Worm (Caenorhabditis elegans): Measurements from ENCODE around the gene lgc-37.

Gene lgc-37

DNA sequence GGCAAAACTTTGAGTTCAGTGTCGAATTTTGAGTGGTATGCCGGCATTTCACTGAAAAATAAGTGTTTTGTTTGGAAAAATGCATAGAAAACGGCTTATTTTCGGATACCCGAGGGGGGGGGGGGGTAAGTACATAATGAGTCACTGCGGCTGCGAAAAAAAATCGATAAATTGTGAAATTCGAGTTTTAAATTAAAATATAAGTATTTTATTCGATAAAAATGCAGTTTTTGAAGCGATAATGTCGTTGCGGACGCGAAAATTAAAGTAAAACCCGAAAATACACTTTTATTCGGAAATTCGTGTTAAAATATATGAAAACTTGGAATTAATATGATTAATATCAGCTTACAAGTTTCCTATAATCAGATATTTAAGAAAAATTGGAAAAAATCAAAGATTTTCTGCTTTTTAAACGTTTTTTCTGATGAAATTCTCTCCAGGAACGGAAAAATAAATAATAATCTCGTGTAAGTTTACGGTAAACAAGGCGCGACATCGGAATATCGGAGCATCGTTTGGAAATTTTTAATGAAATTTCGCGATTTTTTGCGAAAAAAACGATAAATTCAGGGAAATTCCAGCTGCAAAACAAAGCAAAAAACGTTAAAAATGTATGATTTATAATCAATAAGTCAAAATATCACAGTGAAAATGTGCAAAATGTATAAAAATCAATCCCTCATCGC is 33.2 kb downstream of the lgc-37 start, which contains the start of gene arx-5:
Gene arx-5, minus strand, starts transcription at position 51 of the 689 bp plus-strand sequence.
- TF ChIP-seq Y22D7AL.16 (tag; optimal IDR thresholded peaks at IDR 0.05) (no peak), unc-42 (tag; optimal IDR thresholded peaks at IDR 0.05) (peak; percentile 63)

DNA sequence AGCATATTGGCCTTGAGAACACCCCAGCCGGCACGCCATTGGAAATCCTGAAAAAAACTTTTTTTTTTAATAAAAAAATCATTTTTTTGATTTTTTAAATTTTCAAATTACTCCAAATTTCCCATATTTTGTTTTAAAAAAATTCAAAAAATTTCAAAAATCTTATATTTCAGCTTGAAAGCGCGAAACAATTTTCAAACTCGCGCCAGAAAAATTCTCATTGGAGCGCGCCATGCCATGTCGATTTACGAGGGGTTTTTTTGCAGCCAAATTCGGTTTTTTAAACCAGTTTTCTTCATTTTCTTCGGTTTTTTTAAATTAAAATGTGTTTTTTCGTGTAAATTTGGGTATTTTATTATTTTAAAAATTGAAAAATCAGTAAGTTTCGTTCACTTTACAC is 34.2 kb downstream of the lgc-37 start:
- TF ChIP-seq tbx-2 (tag; optimal IDR thresholded peaks at IDR 0.05) (no peak), K02D7.2 (tag; optimal IDR thresholded peaks at IDR 0.05) (no peak), dve-1 (tag; optimal IDR thresholded peaks at IDR 0.05) (no peak), T23F11.4 (GFP tag; optimal IDR thresholded peaks at IDR 0.05) (no peak), hlh-13 (GFP tag; optimal IDR thresholded peaks at IDR 0.05) (no peak), sdc-2 (tag; optimal IDR thresholded peaks at IDR 0.05) (no peak)

DNA sequence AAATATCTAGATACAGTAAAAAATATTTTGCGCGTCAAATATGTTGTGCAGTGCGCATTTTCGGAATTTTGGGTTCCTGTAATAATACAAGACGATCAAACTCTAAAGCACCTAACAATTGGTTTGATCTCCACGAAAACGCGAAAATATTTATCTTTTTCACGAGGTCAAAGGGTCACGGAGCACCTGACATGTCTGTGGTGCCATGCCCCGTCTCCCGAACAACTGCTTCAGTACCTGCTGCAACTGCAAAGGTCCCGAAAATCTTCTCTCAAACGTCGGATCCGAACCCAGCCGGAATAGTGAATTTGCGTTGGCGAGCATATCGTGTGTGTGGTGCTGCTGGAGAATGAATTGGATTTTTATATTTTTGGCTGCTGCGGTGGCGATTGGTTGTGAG is 35.0 kb downstream of the lgc-37 start, which contains the start of the genes Y37D8A.2 and Y37D8A.25:
Gene Y37D8A.2, plus strand, starts transcription at position 285 of the 400 bp plus-strand sequence.
Gene Y37D8A.25, minus strand, starts transcription at position 345 of the 400 bp plus-strand sequence.
- no peak for TF ChIP-seq tbx-2 (tag; optimal IDR thresholded peaks at IDR 0.05)
- no peak for TF ChIP-seq lim-6 (tag; optimal IDR thresholded peaks at IDR 0.05)
- TF ChIP-seq ceh-48 (tag; optimal IDR thresholded peaks at IDR 0.05): no peak
- TF ChIP-seq ama-1 (optimal IDR thresholded peaks at IDR 0.05): no peak
- no peak for TF ChIP-seq ceh-19 (GFP tag; optimal IDR thresholded peaks at IDR 0.05)
- TF ChIP-seq fkh-10 (GFP tag; optimal IDR thresholded peaks at IDR 0.05): no peak
- TF ChIP-seq nfya-1 (tag; optimal IDR thresholded peaks at IDR 0.05): no peak
- no peak for TF ChIP-seq unc-42 (tag; optimal IDR thresholded peaks at IDR 0.05)
- no peak for TF ChIP-seq dmd-4 (tag; optimal IDR thresholded peaks at IDR 0.05; ENCODE audit: borderline replicate concordance)
- TF ChIP-seq ahr-1 (tag; optimal IDR thresholded peaks at IDR 0.05): no peak
- TF ChIP-seq unc-86 (tag; optimal IDR thresholded peaks at IDR 0.05): no peak
- no peak for TF ChIP-seq ceh-30 (tag; optimal IDR thresholded peaks at IDR 0.05)
- TF ChIP-seq hlh-13 (GFP tag; optimal IDR thresholded peaks at IDR 0.05): no peak
- TF ChIP-seq ttx-3 (tag; optimal IDR thresholded peaks at IDR 0.05): no peak
- no peak for TF ChIP-seq gmeb-2 (tag; optimal IDR thresholded peaks at IDR 0.05)
- TF ChIP-seq fax-1 (tag; optimal IDR thresholded peaks at IDR 0.05): no peak
- TF ChIP-seq K09A11.1 (tag; optimal IDR thresholded peaks at IDR 0.05; ENCODE audit: insufficient read depth): no peak
- TF ChIP-seq sdc-2 (tag; optimal IDR thresholded peaks at IDR 0.05): no peak

DNA sequence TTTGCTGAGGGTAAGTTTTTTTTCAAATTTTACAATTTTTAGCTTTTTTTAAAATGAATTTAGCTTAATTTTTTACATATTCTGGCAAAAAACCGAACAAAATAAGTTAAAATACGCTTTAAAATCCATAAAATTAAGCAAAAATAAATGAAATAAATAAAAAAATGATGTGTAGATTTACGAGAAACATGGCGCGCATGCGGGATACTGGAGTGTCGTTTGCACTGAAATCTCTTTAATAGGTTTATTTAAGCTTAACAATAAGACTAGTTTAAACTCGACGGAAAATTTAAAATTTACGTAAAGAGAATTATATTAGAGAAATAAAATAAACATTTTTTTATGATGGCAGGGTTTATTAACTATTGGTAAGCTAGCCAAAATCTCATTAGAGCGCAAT is 36.4 kb downstream of the lgc-37 start:
- TF ChIP-seq ceh-19 (GFP tag; optimal IDR thresholded peaks at IDR 0.05): no peak
- TF ChIP-seq unc-42 (tag; optimal IDR thresholded peaks at IDR 0.05): peak; percentile 55
- TF ChIP-seq tbx-2 (tag; optimal IDR thresholded peaks at IDR 0.05): no peak

DNA sequence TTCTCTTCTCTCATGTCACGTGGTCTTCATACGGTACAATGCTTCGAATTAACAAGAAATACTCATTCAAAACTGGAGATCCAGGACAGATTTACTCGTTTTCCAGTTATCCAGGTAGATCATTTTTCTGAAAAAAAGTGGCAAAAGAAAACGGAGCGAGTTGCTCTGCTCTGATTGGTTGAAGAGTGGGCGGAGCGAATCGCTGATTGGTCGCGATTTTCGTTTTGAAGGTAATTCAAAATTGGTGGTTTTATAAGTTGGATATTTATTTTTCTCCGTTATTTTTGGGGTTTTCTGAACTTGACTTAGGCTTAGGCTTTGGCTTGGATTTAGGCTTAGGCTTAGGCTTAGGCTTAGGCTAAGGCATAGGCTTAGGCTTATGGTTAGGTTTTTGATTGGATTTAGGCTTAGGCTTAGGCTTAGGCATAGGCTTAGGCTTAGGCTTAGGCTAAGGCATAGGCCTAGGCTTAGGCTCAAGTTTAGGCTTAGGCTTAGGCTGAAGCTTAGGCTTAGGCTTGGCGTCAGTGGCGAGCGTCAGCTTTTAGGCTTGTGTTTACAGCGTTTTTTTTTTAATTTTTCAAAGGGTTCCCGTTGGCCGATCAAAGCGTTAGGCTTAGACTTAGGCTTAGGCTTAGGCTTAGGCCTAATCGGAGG is 37.8 kb downstream of the lgc-37 start:
- TF ChIP-seq ceh-19 (GFP tag; optimal IDR thresholded peaks at IDR 0.05): no peak
- no peak for TF ChIP-seq ceh-6 (GFP tag; optimal IDR thresholded peaks at IDR 0.05)
- TF ChIP-seq ref-2 (tag; optimal IDR thresholded peaks at IDR 0.05): no peak
- TF ChIP-seq sdc-2 (tag; optimal IDR thresholded peaks at IDR 0.05): no peak
- no peak for TF ChIP-seq sox-4 (tag; optimal IDR thresholded peaks at IDR 0.05)
- peak; percentile 24 for TF ChIP-seq K02D7.2 (tag; optimal IDR thresholded peaks at IDR 0.05)
- peak; percentile 75 for TF ChIP-seq nfya-1 (tag; optimal IDR thresholded peaks at IDR 0.05)
- TF ChIP-seq dve-1 (tag; optimal IDR thresholded peaks at IDR 0.05): peak; percentile 31
- TF ChIP-seq fkh-10 (GFP tag; optimal IDR thresholded peaks at IDR 0.05): no peak
- no peak for TF ChIP-seq C08G9.2 (tag; optimal IDR thresholded peaks at IDR 0.05)
- TF ChIP-seq hlh-15 (tag; optimal IDR thresholded peaks at IDR 0.05): no peak
- TF ChIP-seq hlh-13 (GFP tag; optimal IDR thresholded peaks at IDR 0.05): no peak
- TF ChIP-seq F13H6.1 (tag; optimal IDR thresholded peaks at IDR 0.05): no peak
- TF ChIP-seq ceh-31 (tag; optimal IDR thresholded peaks at IDR 0.05): no peak
- no peak for TF ChIP-seq C38D4.7 (GFP tag; optimal IDR thresholded peaks at IDR 0.05)
- TF ChIP-seq ama-1 (optimal IDR thresholded peaks at IDR 0.05): no peak
- TF ChIP-seq ceh-30 (tag; optimal IDR thresholded peaks at IDR 0.05): no peak
